Fruit fly (Drosophila melanogaster): ENCODE results near the gene Sec10.

Gene Sec10

DNA sequence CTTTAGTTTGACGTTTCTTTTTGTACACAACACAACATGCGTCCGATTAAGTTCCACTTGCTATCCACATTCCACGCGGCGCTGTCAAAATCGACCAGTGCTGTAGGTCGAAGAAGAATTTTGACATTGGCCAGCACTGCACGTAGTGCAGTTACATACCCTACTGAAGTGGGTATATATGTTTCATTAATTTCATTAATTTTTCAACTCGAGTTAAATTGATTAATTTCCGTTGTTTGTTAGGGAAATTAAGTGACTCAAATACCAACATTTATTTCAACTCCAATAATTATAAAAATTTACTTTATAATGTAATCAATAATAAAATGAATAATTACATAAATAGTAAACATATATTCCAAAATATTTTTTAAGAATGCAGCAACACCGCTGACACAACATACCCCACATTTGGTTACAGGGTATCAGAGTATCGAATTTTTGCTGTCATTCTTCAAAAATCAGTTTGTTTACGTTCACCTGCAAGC, 25.7 kb upstream of the Sec10 start, which contains the start of the genes eIF4EHP and CG18428 (continued):
- peak; percentile 98 for TF ChIP-seq fd59A (GFP tag; optimal IDR thresholded peaks at IDR 0.05)
- TF ChIP-seq Hr38 (GFP tag; optimal IDR thresholded peaks at IDR 0.05): peak; percentile 6
- peak; percentile 89 for TF ChIP-seq Ets21C (GFP tag; optimal IDR thresholded peaks at IDR 0.05)
- no peak; the same call in 2 of the 3 replicates for TF ChIP-seq CG6163 (GFP tag; IDR thresholded peaks at IDR 0.05)
- TF ChIP-seq achi (GFP tag; optimal IDR thresholded peaks at IDR 0.05): peak; percentile 100
- peak; percentile 98 for TF ChIP-seq svp (GFP tag)
- peak; percentile 100 for TF ChIP-seq Eip78C (GFP tag)
- peak; percentile 98 for TF ChIP-seq Hr4 (GFP tag; optimal IDR thresholded peaks at IDR 0.05)
- peak; percentile 97 for TF ChIP-seq CG1621 (tag; optimal IDR thresholded peaks at IDR 0.05)
- no peak for TF ChIP-seq CG8119 (GFP tag; IDR thresholded peaks at IDR 0.05)
- peak; percentile 99 for TF ChIP-seq CG10631 (GFP tag; optimal IDR thresholded peaks at IDR 0.05)
- peak; percentile 97 to 99 for TF ChIP-seq salr (GFP tag; optimal IDR thresholded peaks at IDR 0.05)
- peak; percentile 99 for TF ChIP-seq CG11762 (GFP tag; optimal IDR thresholded peaks at IDR 0.05; ENCODE audit: insufficient read depth)
- TF ChIP-seq dac (GFP tag; optimal IDR thresholded peaks at IDR 0.05): peak; percentile 96
- peak; percentile 92 for TF ChIP-seq CG31627 (GFP tag; optimal IDR thresholded peaks at IDR 0.05)
- TF ChIP-seq CG9139 (GFP tag; optimal IDR thresholded peaks at IDR 0.05): peak; percentile 99
- TF ChIP-seq cyc (GFP tag; optimal IDR thresholded peaks at IDR 0.05): peak; percentile 95
- peak; percentile 98 for TF ChIP-seq Sox15 (GFP tag; optimal IDR thresholded peaks at IDR 0.05)
- TF ChIP-seq vri (GFP tag; optimal IDR thresholded peaks at IDR 0.05): peak; percentile 90
- peak; percentile 99 for TF ChIP-seq acj6 (GFP tag; optimal IDR thresholded peaks at IDR 0.05)
- peak; percentile 98 for TF ChIP-seq CG6792 (GFP tag; optimal IDR thresholded peaks at IDR 0.05)
- TF ChIP-seq CG34406 (GFP tag; optimal IDR thresholded peaks at IDR 0.05): peak; percentile 100
- TF ChIP-seq CG3919 (GFP tag; optimal IDR thresholded peaks at IDR 0.05): peak; percentile 99
- peak; percentile 98 for TF ChIP-seq esn (GFP tag; optimal IDR thresholded peaks at IDR 0.05)
- peak; percentile 86 for TF ChIP-seq fkh (GFP tag; optimal IDR thresholded peaks at IDR 0.05)

DNA sequence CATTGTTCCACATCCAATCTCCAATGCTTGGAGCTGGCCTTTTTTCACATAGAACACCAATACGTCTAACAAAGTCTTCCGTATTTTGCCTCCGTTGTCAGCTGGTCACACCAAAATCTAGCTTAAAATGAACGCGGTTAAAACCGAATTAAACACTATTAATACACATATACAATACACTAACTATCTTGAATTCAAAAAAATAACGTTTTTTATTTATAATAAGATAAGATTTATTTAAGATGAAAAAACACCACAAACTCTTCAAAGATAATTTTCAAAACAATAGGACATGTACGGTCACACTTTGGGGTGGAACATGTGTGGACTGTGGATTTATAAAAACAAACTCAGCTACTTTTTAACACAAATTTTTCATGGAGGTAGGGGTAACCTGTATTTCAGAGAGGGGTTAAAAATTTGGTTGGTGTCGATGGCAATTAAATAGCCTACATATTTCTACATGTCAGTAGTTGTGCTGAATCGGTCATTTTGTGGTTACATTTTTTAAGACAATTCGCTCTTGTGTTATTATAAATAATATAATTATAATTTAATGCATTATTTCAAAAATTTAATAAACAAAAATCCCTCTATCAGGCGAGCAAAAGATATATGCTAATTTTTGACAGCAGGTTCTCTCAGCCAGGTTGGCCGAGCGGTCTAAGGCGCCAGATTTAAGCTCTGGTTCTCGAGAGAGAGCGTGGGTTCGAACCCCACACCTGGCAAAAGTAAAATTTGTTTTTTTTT, 22.1 kb upstream of the Sec10 start, which contains the start of gene CG13605:
Gene CG13605, minus strand, starts transcription at position 70 of the 750 bp plus-strand sequence.
- TF ChIP-seq Sox15 (GFP tag; optimal IDR thresholded peaks at IDR 0.05) (peak; percentile 25), lz (GFP tag; optimal IDR thresholded peaks at IDR 0.05) (peak; percentile 53), Hr38 (GFP tag; optimal IDR thresholded peaks at IDR 0.05) (no peak), CG3032 (tag; optimal IDR thresholded peaks at IDR 0.05) (peak; percentile 60), Hr39 (GFP tag; optimal IDR thresholded peaks at IDR 0.05) (peak; percentile 67), CG6792 (GFP tag; optimal IDR thresholded peaks at IDR 0.05) (peak; percentile 56), Ets21C (GFP tag; optimal IDR thresholded peaks at IDR 0.05) (peak; percentile 37), Sox102F (GFP tag; optimal IDR thresholded peaks at IDR 0.05) (peak; percentile 71), Gug (GFP tag; IDR thresholded peaks at IDR 0.05) (peak; percentile 44), CG16779 (tag; optimal IDR thresholded peaks at IDR 0.05) (peak; percentile 35), dsx (GFP tag; optimal IDR thresholded peaks at IDR 0.05; ENCODE audit: poor library complexity, severe bottlenecking) (peak; percentile 81), achi (GFP tag; optimal IDR thresholded peaks at IDR 0.05) (peak; percentile 70), CG9139 (GFP tag; optimal IDR thresholded peaks at IDR 0.05) (no peak), CG8632 (GFP tag; optimal IDR thresholded peaks at IDR 0.05) (peak; percentile 62), ss (GFP tag; optimal IDR thresholded peaks at IDR 0.05) (peak; percentile 35 to 51), CG6808 (GFP tag; optimal IDR thresholded peaks at IDR 0.05) (peak; percentile 24), Smox (GFP tag; optimal IDR thresholded peaks at IDR 0.05) (peak; percentile 65), acj6 (GFP tag; optimal IDR thresholded peaks at IDR 0.05) (peak; percentile 73), fd59A (GFP tag; optimal IDR thresholded peaks at IDR 0.05) (no peak), CG10669 (GFP tag; optimal IDR thresholded peaks at IDR 0.05) (peak; percentile 33), CG15336 (GFP tag; IDR thresholded peaks at IDR 0.05) (peak; percentile 81), fd85E (GFP tag; optimal IDR thresholded peaks at IDR 0.05) (peak; percentile 40), CG8119 (GFP tag; IDR thresholded peaks at IDR 0.05) (peak; percentile 78; the same call in 2 of the 3 replicates), CG11294 (GFP tag; IDR thresholded peaks at IDR 0.05) (peak; percentile 62), CG11902 (GFP tag; optimal IDR thresholded peaks at IDR 0.05) (no peak), fkh (GFP tag; optimal IDR thresholded peaks at IDR 0.05) (peak; percentile 6), net (GFP tag; optimal IDR thresholded peaks at IDR 0.05) (peak; percentile 72), Eip78C (GFP tag) (peak; percentile 91), CG32006 (GFP tag; optimal IDR thresholded peaks at IDR 0.05) (peak; percentile 66), CG4318 (GFP tag; optimal IDR thresholded peaks at IDR 0.05) (peak; percentile 43), CG34406 (GFP tag; optimal IDR thresholded peaks at IDR 0.05) (peak; percentile 66), CG1621 (tag; optimal IDR thresholded peaks at IDR 0.05) (no peak), topi (GFP tag; optimal IDR thresholded peaks at IDR 0.05) (peak; percentile 73), eg (GFP tag; IDR thresholded peaks at IDR 0.05) (peak; percentile 82), CG6276 (GFP tag; optimal IDR thresholded peaks at IDR 0.05) (peak; percentile 68)
